Worm (Caenorhabditis elegans) whole organism, L1 larva: ENCODE measurements around the gene lgc-39.
A peak's percentile ranks its signal among the peaks of the same experiment; 100 is the strongest.

Source experiments
- C34B4.2 ChIP-seq: sonication (generic microtip); optimal IDR thresholded peaks from 2 replicates; lab custom pipeline; 2017; ENCODE audit warnings: mild to moderate bottlenecking, missing genetic modification characterization, missing compliant biosample characterization
- Y116A8C.19 ChIP-seq: sonication (generic microtip); optimal IDR thresholded peaks from 2 replicates; lab custom pipeline; 2016; ENCODE audit warnings: missing compliant biosample characterization, missing genetic modification characterization, borderline replicate concordance
- aly-2 ChIP-seq: fragments of 150-350 bp; optimal IDR thresholded peaks from 2 replicates; lab custom pipeline; 2014; ENCODE audit warnings: missing biosample characterization, missing genetic modification characterization
- blmp-1 ChIP-seq: fragments of 150-350 bp; optimal IDR thresholded peaks from 2 replicates; lab custom pipeline; 2014; ENCODE audit warnings: missing biosample characterization, missing genetic modification characterization
- ceh-63 ChIP-seq: fragments of 200-800 bp; sonication (Bioruptor generic); optimal IDR thresholded peaks from 2 replicates; lab custom pipeline; 2018; ENCODE audit warnings: mild to moderate bottlenecking, missing genetic modification characterization, missing compliant biosample characterization
- ceh-8 ChIP-seq: fragments of 200-800 bp; sonication (Bioruptor generic); optimal IDR thresholded peaks from 2 replicates; lab custom pipeline; 2018; ENCODE audit warnings: mild to moderate bottlenecking, missing genetic modification characterization, moderate library complexity, missing compliant biosample characterization
- ceh-82 ChIP-seq, 3 experiments: fragments of 150-350 bp in 1 of 3; sonication (generic microtip) in 2 of 3; optimal IDR thresholded peaks; 2 replicates each; lab custom pipeline; 2014 to 2017; ENCODE audit warnings: missing biosample characterization in 3 of 3, missing genetic modification characterization in 3 of 3
- ceh-88 ChIP-seq: fragments of 200-800 bp; sonication (Bioruptor generic); IDR thresholded peaks from 2 replicates; pipeline ENCODE4 v1.3.6; 2022; ENCODE audit warnings: missing genetic modification characterization, missing compliant biosample characterization
- dsc-1 ChIP-seq: sonication (generic microtip); optimal IDR thresholded peaks from 2 replicates; lab custom pipeline; 2016; ENCODE audit warnings: mild to moderate bottlenecking, missing genetic modification characterization, missing compliant biosample characterization
- efl-1 ChIP-seq, 4 experiments: fragments of 150-350 bp; optimal IDR thresholded peaks in 3 of 4; peaks in 1 of 4; 1 replicate in 1 of 4; 2 replicates in 3 of 4; lab custom pipeline; 2014; ENCODE audit warnings: missing biosample characterization in 2 of 4, missing genetic modification characterization in 2 of 4, missing genetic modification reagents in 2 of 4
- efl-3 ChIP-seq: fragments of 200-800 bp; sonication (Bioruptor generic); optimal IDR thresholded peaks from 2 replicates; lab custom pipeline; 2018; ENCODE audit warnings: mild to moderate bottlenecking, missing genetic modification characterization, missing compliant biosample characterization
- elt-2 ChIP-seq: sonication (generic microtip); optimal IDR thresholded peaks from 2 replicates; lab custom pipeline; 2016; ENCODE audit warnings: missing genetic modification characterization, mild to moderate bottlenecking, inconsistent platforms, missing compliant biosample characterization, missing genetic modification reagents
- fkh-8 ChIP-seq: sonication (generic microtip); optimal IDR thresholded peaks from 2 replicates; lab custom pipeline; 2016; ENCODE audit warnings: mild to moderate bottlenecking, missing genetic modification characterization, missing compliant biosample characterization
- fos-1 ChIP-seq: fragments of 150-350 bp; optimal IDR thresholded peaks from 2 replicates; lab custom pipeline; 2014; ENCODE audit warnings: missing biosample characterization, missing genetic modification characterization
- grh-1 ChIP-seq: fragments of 200-800 bp; sonication (Bioruptor generic); IDR thresholded peaks from 2 replicates; pipeline ENCODE4 v1.3.6; 2022; ENCODE audit warnings: missing genetic modification reagents, missing genetic modification characterization, missing compliant biosample characterization
- hlh-17 ChIP-seq: fragments of 200-800 bp; sonication (Bioruptor generic); optimal IDR thresholded peaks from 2 replicates; lab custom pipeline; 2018; ENCODE audit warnings: missing genetic modification characterization, mild to moderate bottlenecking, missing compliant biosample characterization, moderate library complexity, borderline replicate concordance
- lin-15B ChIP-seq: fragments of 150-350 bp; sonication (generic microtip); optimal IDR thresholded peaks from 3 replicates; lab custom pipeline; 2014; ENCODE audit warnings: missing biosample characterization, missing genetic modification characterization
- lin-35 ChIP-seq, 2 experiments: fragments of 150-350 bp; optimal IDR thresholded peaks; 2 replicates each; lab custom pipeline; 2014; ENCODE audit warnings: missing biosample characterization in 2 of 2, missing genetic modification characterization in 2 of 2, missing genetic modification reagents in 2 of 2
- lin-39 ChIP-seq: fragments of 150-350 bp; optimal IDR thresholded peaks from 2 replicates; lab custom pipeline; 2014; ENCODE audit warnings: missing biosample characterization, missing genetic modification reagents, missing genetic modification characterization
- mep-1 ChIP-seq: fragments of 150-350 bp; optimal IDR thresholded peaks from 2 replicates; lab custom pipeline; 2014; ENCODE audit warnings: missing biosample characterization, missing genetic modification characterization
- nhr-19 ChIP-seq: fragments of 200-800 bp; sonication (Bioruptor generic); conservative IDR thresholded peaks from 2 replicates; pipeline ENCODE4 v1.3.6; 2022; ENCODE audit warnings: missing genetic modification characterization, missing compliant biosample characterization
- nhr-20 ChIP-seq: sonication (generic microtip); optimal IDR thresholded peaks from 2 replicates; lab custom pipeline; 2016; ENCODE audit warnings: mild to moderate bottlenecking, missing genetic modification characterization, missing compliant biosample characterization
- nhr-237 ChIP-seq: fragments of 150-350 bp; optimal IDR thresholded peaks from 2 replicates; lab custom pipeline; 2014; ENCODE audit warnings: missing biosample characterization, missing genetic modification characterization
- nhr-28 ChIP-seq: fragments of 150-350 bp; optimal IDR thresholded peaks from 2 replicates; lab custom pipeline; 2014; ENCODE audit warnings: missing biosample characterization, missing genetic modification characterization
- nhr-71 ChIP-seq: sonication (generic microtip); optimal IDR thresholded peaks from 2 replicates; lab custom pipeline; 2016; ENCODE audit warnings: mild to moderate bottlenecking, missing genetic modification characterization, moderate library complexity, missing compliant biosample characterization
- nhr-77 ChIP-seq: fragments of 150-350 bp; optimal IDR thresholded peaks from 2 replicates; lab custom pipeline; 2014; ENCODE audit warnings: missing biosample characterization, missing genetic modification characterization
- nhr-85 ChIP-seq: sonication (generic microtip); peaks from one replicate; lab custom pipeline; 2016; ENCODE audit warnings: missing genetic modification characterization, inconsistent platforms, missing compliant biosample characterization
- rnt-1 ChIP-seq: sonication (generic microtip); optimal IDR thresholded peaks from 2 replicates; lab custom pipeline; 2016; ENCODE audit warnings: mild to moderate bottlenecking, missing genetic modification characterization, moderate library complexity, missing compliant biosample characterization
- snpc-4 ChIP-seq: fragments of 150-350 bp; optimal IDR thresholded peaks from 2 replicates; lab custom pipeline; 2014; ENCODE audit warnings: missing biosample characterization, missing genetic modification characterization
- sox-4 ChIP-seq: sonication (generic microtip); optimal IDR thresholded peaks from 2 replicates; lab custom pipeline; 2016; ENCODE audit warnings: missing genetic modification characterization, missing compliant biosample characterization
- swsn-7 ChIP-seq: sonication (generic microtip); optimal IDR thresholded peaks from 2 replicates; lab custom pipeline; 2016; ENCODE audit warnings: missing genetic modification characterization, missing compliant biosample characterization
- unc-98 ChIP-seq: fragments of 200-800 bp; sonication (Bioruptor generic); IDR thresholded peaks from 2 replicates; pipeline ENCODE4 v1.3.6; 2022; ENCODE audit warnings: missing genetic modification characterization, missing compliant biosample characterization
- vab-15 ChIP-seq: sonication (generic microtip); optimal IDR thresholded peaks from 2 replicates; lab custom pipeline; 2017; ENCODE audit warnings: missing genotype, mild to moderate bottlenecking, missing genetic modification characterization, missing compliant biosample characterization

The lgc-39 gene

ce11 chrV:7138320-7138719 is 37.0 kb upstream of the lgc-39 start, which contains the start of gene str-112:
Gene str-112 (minus strand): TSS chrV:7138420.
- no peak for TF ChIP-seq nhr-237 (tag; lab: Kevin White, UChicago)
- no peak for TF ChIP-seq nhr-20 (tag; lab: Kevin White, UChicago)
- no peak for TF ChIP-seq nhr-85 (tag; lab: Kevin White, UChicago)
- no peak for TF ChIP-seq snpc-4 (tag; lab: Kevin White, UChicago)
- TF ChIP-seq ceh-63 (GFP tag; lab: Kevin White, UChicago), result no peak
- no peak for TF ChIP-seq mep-1 (tag; lab: Kevin White, UChicago)
- TF ChIP-seq, all 84 proteins: peak for 0

ce11 chrV:7140368-7140767 is 34.9 kb upstream of the lgc-39 start:
- no peak for TF ChIP-seq rnt-1 (tag; lab: Kevin White, UChicago)
- TF ChIP-seq sox-4 (tag; lab: Kevin White, UChicago), result no peak
- TF ChIP-seq efl-1 (optimal IDR thresholded peaks at IDR 0.05; lab: Kevin White, UChicago), result no peak
- TF ChIP-seq efl-1 (GFP tag; optimal IDR thresholded peaks at IDR 0.05 in 1 of 2; lab: Kevin White, UChicago), result peak in 1 of 2 experiments; percentile 20
- peak; percentile 33 for TF ChIP-seq nhr-19 (GFP tag; lab: Robert Waterston, UW)
- TF ChIP-seq fkh-8 (tag; lab: Kevin White, UChicago), result peak; percentile 29
- no peak for TF ChIP-seq vab-15
- TF ChIP-seq grh-1 (GFP tag; lab: Robert Waterston, UW), result no peak
- peak; percentile 14 for TF ChIP-seq nhr-71 (tag; lab: Kevin White, UChicago)
- TF ChIP-seq hlh-17 (GFP tag; lab: Kevin White, UChicago), result no peak
- TF ChIP-seq nhr-20 (tag; lab: Kevin White, UChicago), result peak; percentile 14
- TF ChIP-seq ceh-8 (GFP tag; lab: Kevin White, UChicago), result no peak
- TF ChIP-seq C34B4.2, result no peak
- TF ChIP-seq, all 84 proteins: peak for 5

- no peak for TF ChIP-seq lin-15B
- TF ChIP-seq lin-35 (GFP tag; optimal IDR thresholded peaks at IDR 0.05; lab: Kevin White, UChicago), result no peak
- no peak for TF ChIP-seq snpc-4 (tag; lab: Kevin White, UChicago)
- TF ChIP-seq ceh-88 (GFP tag; lab: Robert Waterston, UW), result no peak
These were observed 33.4 kb upstream of the lgc-39 start, which contains the start of gene ugt-40 for ce11 chrV:7141864-7142263. Gene ugt-40 (minus strand): TSS chrV:7141964.

ce11 chrV:7142661-7143060 is 32.6 kb upstream of the lgc-39 start:
- TF ChIP-seq elt-2 (tag; lab: Kevin White, UChicago) (peak; percentile 24), dsc-1 (tag; lab: Kevin White, UChicago) (no peak), lin-39 (no peak), blmp-1 (tag; lab: Kevin White, UChicago) (no peak), hlh-17 (GFP tag; lab: Kevin White, UChicago) (no peak), nhr-28 (no peak), swsn-7 (tag; lab: Kevin White, UChicago) (no peak), Y116A8C.19 (tag; lab: Kevin White, UChicago) (no peak), aly-2 (tag; lab: Kevin White, UChicago) (no peak), ceh-8 (GFP tag; lab: Kevin White, UChicago) (no peak), ceh-82 (tag; optimal IDR thresholded peaks at IDR 0.05; lab: Kevin White, UChicago) (no peak), rnt-1 (tag; lab: Kevin White, UChicago) (no peak), snpc-4 (tag; lab: Kevin White, UChicago) (peak; percentile 83), fkh-8 (tag; lab: Kevin White, UChicago) (no peak), grh-1 (GFP tag; lab: Robert Waterston, UW) (0 out of 2 replicates have a peak, but pooled peaks have one; percentile 8)

- TF ChIP-seq unc-98 (GFP tag; lab: Robert Waterston, UW) (no peak), fos-1 (tag; lab: Kevin White, UChicago) (no peak), dsc-1 (tag; lab: Kevin White, UChicago) (no peak), elt-2 (tag; lab: Kevin White, UChicago) (peak; percentile 14), lin-15B (no peak), nhr-77 (tag; lab: Kevin White, UChicago) (no peak), fkh-8 (tag; lab: Kevin White, UChicago) (no peak), nhr-71 (tag; lab: Kevin White, UChicago) (no peak), efl-3 (no peak), efl-1 (optimal IDR thresholded peaks at IDR 0.05; lab: Kevin White, UChicago) (no peak), efl-1 (GFP tag; optimal IDR thresholded peaks at IDR 0.05 in 1 of 2; lab: Kevin White, UChicago) (peak in 1 of 2 experiments; percentile 22)
These were observed 30.0 kb upstream of the lgc-39 start, which contains the start of gene ugt-37 for ce11 chrV:7145250-7145850. Gene ugt-37 (minus strand): TSS chrV:7145318.
